Fruit fly (Drosophila melanogaster) whole organism, embryonic: ENCODE measurements around the gene nmo.
A peak's percentile ranks its signal among the peaks of the same experiment; 100 is the strongest.

Experiments used
- Awh ChIP-seq: fragments of 200-800 bp; sonication (Bioruptor generic); IDR thresholded peaks from 2 replicates; pipeline ENCODE4, ENCODE4 v1.3.6; 2022; ENCODE audit warnings: missing biosample characterization, missing genetic modification characterization
- CG10267 ChIP-seq: fragments of 200-800 bp; sonication (Bioruptor generic); optimal IDR thresholded peaks from 2 replicates; lab custom pipeline; 2018; ENCODE audit warnings: missing biosample characterization, mild to moderate bottlenecking, missing genetic modification characterization, moderate library complexity
- CG10431 ChIP-seq: fragments of 200-800 bp; sonication (Bioruptor generic); optimal IDR thresholded peaks from 3 replicates; lab custom pipeline; 2018; ENCODE audit warnings: missing biosample characterization, mild to moderate bottlenecking, missing genetic modification characterization
- CG11085 ChIP-seq: fragments of 200-800 bp; sonication (Bioruptor generic); IDR thresholded peaks from 2 replicates; pipeline ENCODE4 v1.3.6; 2022; ENCODE audit warnings: missing biosample characterization, missing genetic modification characterization
- CG11093 ChIP-seq: fragments of 200-800 bp; sonication (Bioruptor generic); IDR thresholded peaks from 3 replicates; pipeline ENCODE4 v1.3.6; 2022; ENCODE audit warnings: missing biosample characterization, missing genetic modification characterization
- CG11560 ChIP-seq: fragments of 200-800 bp; sonication (Bioruptor generic); IDR thresholded peaks from 3 replicates; pipeline ENCODE4 v1.3.6; 2022; ENCODE audit warnings: missing biosample characterization, missing genetic modification characterization
- CG11696 ChIP-seq: fragments of 200-800 bp; sonication (Bioruptor generic); IDR thresholded peaks from 2 replicates; pipeline ENCODE4 v1.3.6; 2022; ENCODE audit warnings: missing biosample characterization, missing genetic modification characterization
- CG12659 ChIP-seq: fragments of 200-800 bp; sonication (Bioruptor generic); optimal IDR thresholded peaks from 3 replicates; lab custom pipeline; 2017; ENCODE audit warnings: mild to moderate bottlenecking, missing biosample characterization, missing genetic modification reagents, missing genetic modification characterization
- CG13624 ChIP-seq: fragments of 200-800 bp; sonication (Bioruptor generic); optimal IDR thresholded peaks from 2 replicates; lab custom pipeline; 2016; ENCODE audit warnings: missing biosample characterization, missing genetic modification characterization
- CG1602 ChIP-seq: fragments of 200-800 bp; sonication (Bioruptor generic); optimal IDR thresholded peaks from 3 replicates; lab custom pipeline; 2016; ENCODE audit warnings: missing biosample characterization, missing genetic modification characterization
- CG1603 ChIP-seq: fragments of 200-800 bp; sonication (Bioruptor generic); optimal IDR thresholded peaks from 2 replicates; lab custom pipeline; 2019; ENCODE audit warnings: missing biosample characterization, mild to moderate bottlenecking, missing genetic modification characterization, moderate library complexity
- CG18011 ChIP-seq: fragments of 200-800 bp; sonication (Bioruptor generic); optimal IDR thresholded peaks from 2 replicates; lab custom pipeline; 2017; ENCODE audit warnings: missing biosample characterization, missing genetic modification characterization, mild to moderate bottlenecking, moderate library complexity, missing genotype
- CG3065 ChIP-seq: fragments of 200-800 bp; sonication (Bioruptor generic); optimal IDR thresholded peaks from 2 replicates; lab custom pipeline; 2016; ENCODE audit warnings: missing biosample characterization, missing genetic modification characterization
- CG31365 ChIP-seq: fragments of 200-800 bp; sonication (Bioruptor generic); optimal IDR thresholded peaks from 2 replicates; lab custom pipeline; 2018; ENCODE audit warnings: missing biosample characterization, mild to moderate bottlenecking, missing genetic modification characterization
- CG34422 ChIP-seq: fragments of 200-800 bp; sonication (Bioruptor generic); IDR thresholded peaks from 3 replicates; pipeline ENCODE4 v1.3.6; 2022; ENCODE audit warnings: missing biosample characterization, missing genetic modification characterization
- CG3847 ChIP-seq: fragments of 200-800 bp; sonication (Bioruptor generic); IDR thresholded peaks from 2 replicates; pipeline ENCODE4 v1.3.6; 2022; ENCODE audit warnings: missing biosample characterization, missing genetic modification characterization
- CG7839 ChIP-seq: fragments of 200-800 bp; sonication (Bioruptor generic); optimal IDR thresholded peaks from 3 replicates; lab custom pipeline; 2018; ENCODE audit warnings: missing biosample characterization, mild to moderate bottlenecking, missing genetic modification characterization, moderate library complexity
- CG8765 ChIP-seq: fragments of 200-800 bp; sonication (Bioruptor generic); IDR thresholded peaks from 2 replicates; pipeline ENCODE4 v1.3.6; 2022; ENCODE audit warnings: missing biosample characterization, missing genetic modification characterization
- CG9932 ChIP-seq: fragments of 200-800 bp; sonication (Bioruptor generic); IDR thresholded peaks from 2 replicates; pipeline ENCODE4 v1.3.6; 2022; ENCODE audit warnings: missing biosample characterization, missing genetic modification characterization
- Camta ChIP-seq: fragments of 200-800 bp; sonication (Bioruptor generic); optimal IDR thresholded peaks from 2 replicates; lab custom pipeline; 2016; ENCODE audit warnings: missing biosample characterization, missing genetic modification characterization
- D19A ChIP-seq: fragments of 200-800 bp; optimal IDR thresholded peaks from 3 replicates; lab custom pipeline; 2019; ENCODE audit warnings: missing biosample characterization, mild to moderate bottlenecking, missing genetic modification characterization, moderate library complexity
- E2f2 ChIP-seq: fragments of 200-800 bp; sonication (Bioruptor generic); IDR thresholded peaks from 2 replicates; pipeline ENCODE4 v1.3.6; 2022; ENCODE audit warnings: missing biosample characterization, missing genetic modification characterization
- Elba2 ChIP-seq: fragments of 200-800 bp; sonication (Bioruptor generic); optimal IDR thresholded peaks from 3 replicates; lab custom pipeline; 2016; ENCODE audit warnings: missing biosample characterization, missing genetic modification characterization
- H15 ChIP-seq: fragments of 200-800 bp; sonication (Bioruptor generic); IDR thresholded peaks from 3 replicates; pipeline ENCODE4 v1.3.6; 2022; ENCODE audit warnings: missing biosample characterization, missing genetic modification characterization
- H2.0 ChIP-seq: fragments of 200-800 bp; sonication (Bioruptor generic); IDR thresholded peaks from 2 replicates; pipeline ENCODE4 v1.3.6; 2022; ENCODE audit warnings: missing biosample characterization, missing genetic modification characterization
- HmgZ ChIP-seq: fragments of 200-800 bp; sonication (Bioruptor generic); optimal IDR thresholded peaks from 2 replicates; lab custom pipeline; 2018; ENCODE audit warnings: missing biosample characterization, mild to moderate bottlenecking, missing genetic modification characterization
- Hr39 ChIP-seq: fragments of >200 bp; optimal IDR thresholded peaks from 2 replicates; lab custom pipeline; 2017
- MBD-R2 ChIP-seq: fragments of 200-800 bp; sonication (Bioruptor generic); IDR thresholded peaks from 2 replicates; pipeline ENCODE4 v1.3.6; 2022; ENCODE audit warnings: missing biosample characterization, missing genetic modification characterization
- MESR4 ChIP-seq: fragments of 200-800 bp; sonication (Bioruptor generic); optimal IDR thresholded peaks from 2 replicates; lab custom pipeline; 2018; ENCODE audit warnings: missing biosample characterization, mild to moderate bottlenecking, missing genetic modification characterization, moderate library complexity
- Ravus ChIP-seq: fragments of 200-800 bp; sonication (Bioruptor generic); IDR thresholded peaks from 2 replicates; pipeline ENCODE4 v1.3.6; 2022; ENCODE audit warnings: missing biosample characterization, missing genetic modification characterization
- Sin3A ChIP-seq: fragments of >200 bp; optimal IDR thresholded peaks from 2 replicates; lab custom pipeline; 2018
- Sox102F ChIP-seq: fragments of 200-800 bp; sonication (Bioruptor generic); optimal IDR thresholded peaks from 2 replicates; lab custom pipeline; 2018; ENCODE audit warnings: missing biosample characterization, mild to moderate bottlenecking, missing genetic modification characterization, moderate library complexity
- Xrp1 ChIP-seq: fragments of 200-800 bp; sonication (Bioruptor generic); IDR thresholded peaks from 2 replicates; pipeline ENCODE4 v1.3.6; 2022; ENCODE audit warnings: missing biosample characterization, missing genetic modification characterization
- al ChIP-seq: fragments of 200-800 bp; sonication (Bioruptor generic); IDR thresholded peaks from 2 replicates; pipeline ENCODE4 v1.3.6; 2022; ENCODE audit warnings: missing biosample characterization, missing genetic modification characterization
- bowl ChIP-seq: fragments of 200-800 bp; sonication (Bioruptor generic); IDR thresholded peaks from 2 replicates; pipeline ENCODE4 v1.3.6; 2022; ENCODE audit warnings: missing biosample characterization, missing genetic modification characterization
- cas ChIP-seq: fragments of 200-800 bp; sonication (Bioruptor generic); IDR thresholded peaks from 2 replicates; pipeline ENCODE4 v1.3.6; 2022; ENCODE audit warnings: missing biosample characterization, missing genetic modification characterization
- crp ChIP-seq, 2 experiments: fragments of 200-800 bp; sonication (Bioruptor generic); optimal IDR thresholded peaks; 2 replicates in 1 of 2; 3 replicates in 1 of 2; lab custom pipeline; 2017; ENCODE audit warnings: missing biosample characterization in 2 of 2, missing genetic modification characterization in 2 of 2, mild to moderate bottlenecking in 1 of 2, moderate library complexity in 1 of 2
- dati ChIP-seq: fragments of 200-800 bp; sonication (Bioruptor generic); IDR thresholded peaks from 2 replicates; pipeline ENCODE4 v1.3.6; 2022; ENCODE audit warnings: missing biosample characterization, missing genetic modification characterization
- dmrt99B ChIP-seq: fragments of 200-800 bp; sonication (Bioruptor generic); optimal IDR thresholded peaks from 2 replicates; lab custom pipeline; 2018; ENCODE audit warnings: missing biosample characterization, mild to moderate bottlenecking, missing genetic modification characterization, moderate library complexity
- dysf ChIP-seq: fragments of 200-800 bp; sonication (Bioruptor generic); IDR thresholded peaks from 3 replicates; pipeline ENCODE4 v1.3.6; 2022; ENCODE audit warnings: missing biosample characterization, missing genetic modification characterization
- ewg ChIP-seq: fragments of 200-800 bp; sonication (Bioruptor generic); optimal IDR thresholded peaks from 3 replicates; lab custom pipeline; 2017; ENCODE audit warnings: mild to moderate bottlenecking, missing biosample characterization, missing genetic modification reagents, missing genetic modification characterization
- jing ChIP-seq: fragments of 200-800 bp; sonication (Bioruptor generic); optimal IDR thresholded peaks from 2 replicates; lab custom pipeline; 2018; ENCODE audit warnings: missing biosample characterization, mild to moderate bottlenecking, missing genetic modification characterization
- kah ChIP-seq: fragments of 200-800 bp; sonication (Bioruptor generic); optimal IDR thresholded peaks from 2 replicates; lab custom pipeline; 2018; ENCODE audit warnings: missing biosample characterization, mild to moderate bottlenecking, missing genetic modification characterization
- lbe ChIP-seq: fragments of 200-800 bp; sonication (Bioruptor generic); optimal IDR thresholded peaks from 2 replicates; lab custom pipeline; 2016; ENCODE audit warnings: missing biosample characterization, mild to moderate bottlenecking, missing genetic modification characterization
- lov ChIP-seq, 2 experiments: fragments of 200-800 bp in 1 of 2; fragments of >200 bp in 1 of 2; sonication (Bioruptor generic) in 1 of 2; IDR thresholded peaks in 1 of 2; optimal IDR thresholded peaks in 1 of 2; 2 replicates in 1 of 2; 3 replicates in 1 of 2; pipeline versions ENCODE4 v1.3.6 to Lab custom; 2017 to 2022; ENCODE audit warnings: missing biosample characterization in 1 of 2, missing genetic modification characterization in 1 of 2
- luna ChIP-seq: fragments of 200-800 bp; sonication (Bioruptor generic); optimal IDR thresholded peaks from 2 replicates; lab custom pipeline; 2016; ENCODE audit warnings: missing biosample characterization, missing genetic modification characterization
- maf-S ChIP-seq: fragments of 200-800 bp; sonication (Bioruptor generic); optimal IDR thresholded peaks from 2 replicates; lab custom pipeline; 2016; ENCODE audit warnings: missing biosample characterization, missing genetic modification characterization
- mam ChIP-seq: fragments of 200-800 bp; sonication (Bioruptor generic); optimal IDR thresholded peaks from 3 replicates; lab custom pipeline; 2016; ENCODE audit warnings: missing biosample characterization, missing genetic modification characterization
- slou ChIP-seq: fragments of 200-800 bp; sonication (Bioruptor generic); optimal IDR thresholded peaks from 3 replicates; lab custom pipeline; 2016; ENCODE audit warnings: missing biosample characterization, missing genetic modification characterization
- slp2 ChIP-seq: fragments of 200-800 bp; sonication (Bioruptor generic); optimal IDR thresholded peaks from 2 replicates; lab custom pipeline; 2016; ENCODE audit warnings: missing biosample characterization, missing genetic modification characterization
- tup ChIP-seq: fragments of 200-800 bp; sonication (Bioruptor generic); optimal IDR thresholded peaks from 2 replicates; lab custom pipeline; 2016; ENCODE audit warnings: missing biosample characterization, mild to moderate bottlenecking, missing genetic modification characterization, moderate library complexity
- usp ChIP-seq: fragments of >200 bp; optimal IDR thresholded peaks from 2 replicates; lab custom pipeline; 2017; ENCODE audit warnings: missing biosample characterization, missing genetic modification characterization
- wdn ChIP-seq: fragments of 200-800 bp; sonication (Bioruptor generic); IDR thresholded peaks from 2 replicates; pipeline ENCODE4 v1.3.6; 2022; ENCODE audit warnings: missing biosample characterization, missing genetic modification characterization
- zfh2 ChIP-seq: fragments of 200-800 bp; sonication (Bioruptor generic); optimal IDR thresholded peaks from 2 replicates; lab custom pipeline; 2016; ENCODE audit warnings: missing biosample characterization, missing genetic modification characterization

nmo gene

dm6 chr3L:7958083-7958482, 20.8 kb upstream of the nmo start (continued):
- TF ChIP-seq jing (GFP tag; lab: Kevin White, UChicago) (no peak), ewg (GFP tag; lab: Kevin White, UChicago) (no peak), mam (GFP tag; lab: Kevin White, UChicago) (no peak), E2f2 (GFP tag; lab: Robert Waterston, UW) (no peak), CG3065 (no peak), Sin3A (no peak), Elba2 (GFP tag; lab: Kevin White, UChicago) (no peak), CG7839 (tag; lab: Kevin White, UChicago) (peak; percentile 28), CG9932 (GFP tag; lab: Robert Waterston, UW) (no peak), MBD-R2 (no peak), Hr39 (lab: Kevin White, UChicago) (no peak), CG11696 (GFP tag; lab: Robert Waterston, UW) (no peak), D19A (tag; lab: Kevin White, UChicago) (peak; percentile 12), CG1602 (GFP tag; lab: Kevin White, UChicago) (no peak), slou (GFP tag; lab: Kevin White, UChicago) (no peak), CG34422 (GFP tag; lab: Robert Waterston, UW) (no peak), crp (GFP tag; optimal IDR thresholded peaks at IDR 0.05; lab: Kevin White, UChicago) (no peak), Ravus (GFP tag; lab: Robert Waterston, UW) (no peak), Sox102F (GFP tag; lab: Kevin White, UChicago) (peak; percentile 42), Awh (GFP tag; lab: Robert Waterston, UW) (no peak), CG11085 (no peak), slp2 (GFP tag; lab: Kevin White, UChicago) (no peak), CG11560 (tag; lab: Robert Waterston, UW) (no peak), maf-S (no peak), Xrp1 (GFP tag; lab: Robert Waterston, UW) (peak; percentile 59), wdn (GFP tag; lab: Robert Waterston, UW) (no peak), lov (optimal IDR thresholded peaks at IDR 0.05; lab: Kevin White, UChicago) (no peak), lov (GFP tag; IDR thresholded peaks at IDR 0.05; lab: Robert Waterston, UW) (no peak), MESR4 (no peak), kah (GFP tag; lab: Kevin White, UChicago) (no peak), lbe (GFP tag; lab: Kevin White, UChicago) (no peak), dysf (GFP tag; lab: Robert Waterston, UW) (no peak), dmrt99B (tag; lab: Kevin White, UChicago) (peak; percentile 16), bowl (GFP tag; lab: Robert Waterston, UW) (no peak), zfh2 (GFP tag; lab: Kevin White, UChicago) (no peak), H2.0 (no peak), CG1603 (tag; lab: Kevin White, UChicago) (peak; percentile 9), dati (GFP tag; lab: Robert Waterston, UW) (no peak), CG12659 (GFP tag; lab: Kevin White, UChicago) (no peak), CG31365 (tag; lab: Kevin White, UChicago) (no peak), al (GFP tag; lab: Robert Waterston, UW) (no peak), CG13624 (no peak), CG10267 (tag; lab: Kevin White, UChicago) (peak; percentile 30), CG11093 (no peak), luna (no peak), cas (GFP tag; lab: Robert Waterston, UW) (no peak), Camta (no peak), tup (GFP tag; lab: Kevin White, UChicago) (no peak), H15 (GFP tag; lab: Robert Waterston, UW) (no peak), CG8765 (GFP tag; lab: Robert Waterston, UW) (no peak), CG3847 (GFP tag; lab: Robert Waterston, UW) (no peak), HmgZ (no peak), CG18011 (GFP tag; lab: Kevin White, UChicago) (no peak), usp (GFP tag; lab: Kevin White, UChicago) (no peak), CG10431 (GFP tag; lab: Kevin White, UChicago) (no peak)
